Worm (Caenorhabditis elegans) whole organism, late embryonic: ENCODE results near the gene F08F8.6.

Experiments
- F13H6.1 ChIP-seq: sonication (generic microtip); optimal IDR thresholded peaks from 2 replicates; lab custom pipeline; 2016; ENCODE audit warnings: missing genetic modification characterization, missing compliant biosample characterization
- Y22D7AL.16 ChIP-seq: sonication (generic microtip); optimal IDR thresholded peaks from 2 replicates; lab custom pipeline; 2016; ENCODE audit warnings: missing genetic modification characterization, missing compliant biosample characterization
- ahr-1 ChIP-seq: sonication (generic microtip); optimal IDR thresholded peaks from 2 replicates; lab custom pipeline; 2016; ENCODE audit warnings: missing genetic modification characterization, missing compliant biosample characterization
- ama-1 ChIP-seq: fragments of 150-350 bp; optimal IDR thresholded peaks from 2 replicates; lab custom pipeline; 2014
- ceh-14 ChIP-seq: sonication (generic microtip); optimal IDR thresholded peaks from 2 replicates; lab custom pipeline; 2016; ENCODE audit warnings: missing genotype, missing genetic modification characterization, missing compliant biosample characterization
- ceh-18 ChIP-seq: sonication (generic microtip); optimal IDR thresholded peaks from 2 replicates; lab custom pipeline; 2016; ENCODE audit warnings: missing genetic modification characterization, missing compliant biosample characterization
- ceh-2 ChIP-seq: sonication (generic microtip); optimal IDR thresholded peaks from 2 replicates; lab custom pipeline; 2016; ENCODE audit warnings: missing genotype, missing genetic modification characterization, missing compliant biosample characterization
- ceh-30 ChIP-seq: fragments of 150-350 bp; optimal IDR thresholded peaks from 2 replicates; lab custom pipeline; 2014; ENCODE audit warnings: missing biosample characterization, missing genetic modification characterization
- ceh-6 ChIP-seq: fragments of 200-800 bp; sonication (Bioruptor generic); optimal IDR thresholded peaks from 2 replicates; lab custom pipeline; 2018; ENCODE audit warnings: mild to moderate bottlenecking, missing genetic modification characterization, missing compliant biosample characterization
- che-1 ChIP-seq: sonication (generic microtip); optimal IDR thresholded peaks from 2 replicates; lab custom pipeline; 2016; ENCODE audit warnings: mild to moderate bottlenecking, missing genetic modification characterization, missing compliant biosample characterization
- dmd-4 ChIP-seq: sonication (generic microtip); optimal IDR thresholded peaks from 2 replicates; lab custom pipeline; 2016; ENCODE audit warnings: borderline replicate concordance, missing genetic modification characterization, missing compliant biosample characterization
- elt-4 ChIP-seq: sonication (generic microtip); optimal IDR thresholded peaks from 2 replicates; lab custom pipeline; 2016; ENCODE audit warnings: missing genetic modification characterization, missing compliant biosample characterization
- fax-1 ChIP-seq: sonication (generic microtip); optimal IDR thresholded peaks from 2 replicates; lab custom pipeline; 2016; ENCODE audit warnings: missing genotype, missing genetic modification characterization, missing compliant biosample characterization
- hlh-15 ChIP-seq: sonication (generic microtip); optimal IDR thresholded peaks from 2 replicates; lab custom pipeline; 2016; ENCODE audit warnings: missing genetic modification characterization, missing compliant biosample characterization
- hlh-30 ChIP-seq: sonication (generic microtip); optimal IDR thresholded peaks from 2 replicates; lab custom pipeline; 2017; ENCODE audit warnings: antibody characterized with exemption, missing genetic modification characterization, missing compliant biosample characterization; ENCODE audit not compliant: insufficient read depth
- hlh-6 ChIP-seq: sonication (generic microtip); optimal IDR thresholded peaks from 2 replicates; lab custom pipeline; 2016; ENCODE audit warnings: missing genotype, missing genetic modification characterization, missing compliant biosample characterization
- hlh-8 ChIP-seq: sonication (generic microtip); optimal IDR thresholded peaks from 2 replicates; lab custom pipeline; 2016; ENCODE audit warnings: missing genotype, missing genetic modification characterization, missing compliant biosample characterization
- lin-11 ChIP-seq: fragments of 200-800 bp; sonication (Bioruptor generic); optimal IDR thresholded peaks from 2 replicates; lab custom pipeline; 2018; ENCODE audit warnings: mild to moderate bottlenecking, missing genetic modification characterization, missing compliant biosample characterization
- mec-3 ChIP-seq: sonication (generic microtip); optimal IDR thresholded peaks from 2 replicates; lab custom pipeline; 2016; ENCODE audit warnings: borderline replicate concordance, missing genetic modification characterization, missing compliant biosample characterization
- odd-2 ChIP-seq: sonication (generic microtip); optimal IDR thresholded peaks from 2 replicates; lab custom pipeline; 2017; ENCODE audit warnings: antibody characterized with exemption, mild to moderate bottlenecking, missing genetic modification characterization, missing compliant biosample characterization
- pag-3 ChIP-seq: sonication (generic microtip); optimal IDR thresholded peaks from 2 replicates; lab custom pipeline; 2016; ENCODE audit warnings: missing compliant biosample characterization, missing genetic modification characterization, borderline replicate concordance
- pha-2 ChIP-seq: sonication (generic microtip); optimal IDR thresholded peaks from 2 replicates; lab custom pipeline; 2017; ENCODE audit warnings: mild to moderate bottlenecking, missing genetic modification characterization, missing compliant biosample characterization
- pros-1 ChIP-seq: fragments of 150-350 bp; optimal IDR thresholded peaks from 2 replicates; lab custom pipeline; 2014; ENCODE audit warnings: missing biosample characterization, missing genetic modification reagents, missing genetic modification characterization
- ref-2 ChIP-seq: sonication (generic microtip); optimal IDR thresholded peaks from 2 replicates; lab custom pipeline; 2016; ENCODE audit warnings: missing genetic modification characterization, missing compliant biosample characterization
- rnt-1 ChIP-seq: sonication (generic microtip); optimal IDR thresholded peaks from 2 replicates; lab custom pipeline; 2016; ENCODE audit warnings: missing genetic modification characterization, missing compliant biosample characterization
- sox-2 ChIP-seq: fragments of 200-800 bp; sonication (Bioruptor generic); IDR thresholded peaks from 2 replicates; pipeline ENCODE4 v1.3.6; 2022; ENCODE audit warnings: missing genetic modification reagents, missing genetic modification characterization, missing compliant biosample characterization
- sox-4 ChIP-seq: sonication (generic microtip); optimal IDR thresholded peaks from 2 replicates; lab custom pipeline; 2017; ENCODE audit warnings: mild to moderate bottlenecking, missing genetic modification characterization, inconsistent platforms, missing compliant biosample characterization
- syd-9 ChIP-seq: sonication (generic microtip); optimal IDR thresholded peaks from 2 replicates; lab custom pipeline; 2016; ENCODE audit warnings: mild to moderate bottlenecking, missing genetic modification characterization, moderate library complexity, missing compliant biosample characterization
- tbx-2 ChIP-seq: sonication (generic microtip); optimal IDR thresholded peaks from 2 replicates; lab custom pipeline; 2016; ENCODE audit warnings: missing genetic modification characterization, missing compliant biosample characterization
- unc-3 ChIP-seq, 2 experiments: fragments of 200-800 bp in 1 of 2; sonication (Bioruptor generic) in 1 of 2; sonication (generic microtip) in 1 of 2; conservative IDR thresholded peaks in 1 of 2; optimal IDR thresholded peaks in 1 of 2; 2 replicates each; pipeline versions ENCODE4 v1.3.6 to Lab custom; 2016 to 2022; ENCODE audit warnings: missing compliant biosample characterization in 2 of 2, missing genetic modification characterization in 2 of 2, missing genetic modification reagents in 1 of 2
- unc-55 ChIP-seq: sonication (generic microtip); optimal IDR thresholded peaks from 2 replicates; lab custom pipeline; 2017; ENCODE audit warnings: missing biosample characterization, missing genetic modification reagents, missing genetic modification characterization
- unc-86 ChIP-seq: sonication (generic microtip); optimal IDR thresholded peaks from 2 replicates; lab custom pipeline; 2016; ENCODE audit warnings: missing genetic modification characterization, missing compliant biosample characterization
- zip-5 ChIP-seq: sonication (generic microtip); optimal IDR thresholded peaks from 2 replicates; lab custom pipeline; 2016; ENCODE audit warnings: missing genetic modification characterization, missing compliant biosample characterization

F08F8.6 gene

ce11 chrIII:7300169-7300568 is 43.3 kb upstream of the F08F8.6 start:
- TF ChIP-seq hlh-6 (tag; lab: Kevin White, UChicago) = no peak
- no peak for TF ChIP-seq hlh-15 (tag; lab: Kevin White, UChicago)
- no peak for TF ChIP-seq syd-9
- TF ChIP-seq rnt-1 (tag; lab: Kevin White, UChicago) = no peak
- TF ChIP-seq sox-4 (tag; lab: Kevin White, UChicago) = no peak
- no peak for TF ChIP-seq ref-2
- TF ChIP-seq F13H6.1 (tag; lab: Kevin White, UChicago) = no peak
- no peak for TF ChIP-seq fax-1
- TF ChIP-seq pros-1 (tag; lab: Kevin White, UChicago) = no peak
- no peak for TF ChIP-seq ceh-6
- no peak for TF ChIP-seq ceh-2
- TF ChIP-seq unc-55 (GFP tag; lab: Kevin White, UChicago) = no peak
- no peak for TF ChIP-seq ceh-18 (tag; lab: Kevin White, UChicago)
- TF ChIP-seq unc-86 = no peak
- TF ChIP-seq hlh-8 (tag; lab: Kevin White, UChicago) = no peak

- TF ChIP-seq pros-1 (tag; lab: Kevin White, UChicago) (no peak), ahr-1 (tag; lab: Kevin White, UChicago) (no peak), ceh-30 (no peak), pag-3 (tag; lab: Kevin White, UChicago) (no peak), zip-5 (tag; lab: Kevin White, UChicago) (no peak), hlh-15 (tag; lab: Kevin White, UChicago) (no peak), unc-3 (GFP tag; conservative IDR thresholded peaks at IDR 0.05; lab: Robert Waterston, UW) (no peak), unc-3 (tag; optimal IDR thresholded peaks at IDR 0.05; lab: Kevin White, UChicago) (no peak), lin-11 (tag; lab: Kevin White, UChicago) (no peak), ceh-14 (no peak)
Measured at ce11 chrIII:7300763-7301162, 42.7 kb upstream of the F08F8.6 start.

ce11 chrIII:7301668-7302067 is 41.8 kb upstream of the F08F8.6 start:
- no peak for TF ChIP-seq ama-1 (lab: Kevin White, UChicago)
- TF ChIP-seq ceh-14 = no peak
- no peak for TF ChIP-seq elt-4 (tag; lab: Kevin White, UChicago)
- no peak for TF ChIP-seq ceh-30
- no peak for TF ChIP-seq syd-9
- TF ChIP-seq Y22D7AL.16 (tag; lab: Kevin White, UChicago) = no peak
- TF ChIP-seq mec-3 (tag; lab: Kevin White, UChicago) = no peak
- no peak for TF ChIP-seq sox-2 (GFP tag; lab: Robert Waterston, UW)
- no peak for TF ChIP-seq che-1 (tag; lab: Kevin White, UChicago)
- no peak for TF ChIP-seq odd-2 (tag; lab: Kevin White, UChicago)
- no peak for TF ChIP-seq hlh-30
- TF ChIP-seq unc-55 (GFP tag; lab: Kevin White, UChicago) = no peak
- TF ChIP-seq tbx-2 (tag; lab: Kevin White, UChicago) = no peak

- TF ChIP-seq pha-2 (tag; lab: Kevin White, UChicago) = no peak
Measured at ce11 chrIII:7304961-7305648, 38.4 kb upstream of the F08F8.6 start.

ce11 chrIII:7305649-7305977 is 37.9 kb upstream of the F08F8.6 start:
- no peak for TF ChIP-seq dmd-4
